Fruit fly (Drosophila melanogaster) whole organism, wandering third instar larva: ENCODE measurements around the gene CG9281.
A peak's percentile ranks its signal among the peaks of the same experiment; 100 is the strongest.

Experiments
- Abd-B ChIP-seq: fragments of >200 bp; optimal IDR thresholded peaks from 2 replicates; lab custom pipeline; 2017; ENCODE audit warnings: missing biosample characterization, missing genetic modification characterization
- CG32264 ChIP-seq: fragments of 200-800 bp; sonication (Bioruptor generic); optimal IDR thresholded peaks from 2 replicates; lab custom pipeline; 2016; ENCODE audit warnings: missing biosample characterization, missing genetic modification characterization
- CG9705 ChIP-seq: fragments of 200-800 bp; sonication (Bioruptor generic); optimal IDR thresholded peaks from 2 replicates; lab custom pipeline; 2018; ENCODE audit warnings: missing biosample characterization, mild to moderate bottlenecking, missing genetic modification characterization
- CrebA ChIP-seq: fragments of 200-800 bp; sonication (Bioruptor generic); optimal IDR thresholded peaks from 2 replicates; lab custom pipeline; 2016; ENCODE audit warnings: missing biosample characterization, mild to moderate bottlenecking, missing genetic modification characterization, borderline replicate concordance
- Dfd ChIP-seq: fragments of >200 bp; optimal IDR thresholded peaks from 2 replicates; lab custom pipeline; 2017; ENCODE audit warnings: missing biosample characterization, missing genetic modification characterization
- Dif ChIP-seq: fragments of 200-275, 200-300 bp; sonication (Bioruptor generic); optimal IDR thresholded peaks from 2 replicates; lab custom pipeline; 2018; ENCODE audit warnings: missing biosample characterization, missing genetic modification characterization; ENCODE audit not compliant: partially characterized antibody
- GATAd ChIP-seq: sonication (Bioruptor generic); optimal IDR thresholded peaks from 2 replicates; lab custom pipeline; 2016; ENCODE audit warnings: missing biosample characterization, missing genetic modification characterization
- HLH106 ChIP-seq: fragments of 200-800 bp; optimal IDR thresholded peaks from 3 replicates; lab custom pipeline; 2019; ENCODE audit warnings: missing biosample characterization, mild to moderate bottlenecking, missing genetic modification characterization, moderate library complexity
- Hnf4 ChIP-seq: fragments of 200-800 bp; sonication (Bioruptor generic); optimal IDR thresholded peaks from 2 replicates; lab custom pipeline; 2016; ENCODE audit warnings: missing biosample characterization, mild to moderate bottlenecking, missing genetic modification characterization
- Hr78 ChIP-seq: fragments of >200 bp; optimal IDR thresholded peaks from 2 replicates; lab custom pipeline; 2017; ENCODE audit warnings: missing biosample characterization, missing genetic modification characterization
- Hr83 ChIP-seq: fragments of 200-300 bp; sonication (Bioruptor generic); optimal IDR thresholded peaks from 2 replicates; lab custom pipeline; 2016; ENCODE audit warnings: missing biosample characterization, mild to moderate bottlenecking, missing genetic modification characterization, moderate library complexity; ENCODE audit not compliant: poor library complexity, severe bottlenecking
- Jra ChIP-seq: sonication (Bioruptor generic); optimal IDR thresholded peaks from 2 replicates; lab custom pipeline; 2016; ENCODE audit warnings: missing biosample characterization, missing genetic modification characterization
- Mio ChIP-seq: sonication (Bioruptor generic); optimal IDR thresholded peaks from 2 replicates; lab custom pipeline; 2016; ENCODE audit warnings: missing biosample characterization, missing genetic modification characterization
- Myc ChIP-seq: fragments of >200 bp; optimal IDR thresholded peaks from 2 replicates; lab custom pipeline; 2017
- N ChIP-seq: fragments of >200 bp; optimal IDR thresholded peaks from 2 replicates; lab custom pipeline; 2018; ENCODE audit warnings: missing biosample characterization, missing external identifiers, missing genetic modification characterization
- OdsH ChIP-seq: fragments of 200-800 bp; sonication (Bioruptor generic); optimal IDR thresholded peaks from 2 replicates; lab custom pipeline; 2016; ENCODE audit warnings: missing biosample characterization, mild to moderate bottlenecking, missing genetic modification characterization
- Sp1 ChIP-seq: fragments of 200-800 bp; sonication (Bioruptor generic); optimal IDR thresholded peaks from 3 replicates; lab custom pipeline; 2019; ENCODE audit warnings: missing biosample characterization, mild to moderate bottlenecking, missing genetic modification characterization, moderate library complexity
- Vsx2 ChIP-seq: fragments of 200-300, 225-300 bp; sonication (Bioruptor generic); optimal IDR thresholded peaks from 2 replicates; lab custom pipeline; 2018; ENCODE audit warnings: missing biosample characterization, missing genetic modification characterization; ENCODE audit not compliant: partially characterized antibody
- br ChIP-seq: fragments of 200-800 bp; sonication (Bioruptor generic); optimal IDR thresholded peaks from 2 replicates; lab custom pipeline; 2016; ENCODE audit warnings: missing biosample characterization, missing genetic modification characterization
- brk ChIP-seq: fragments of 200-800 bp; sonication (Bioruptor generic); optimal IDR thresholded peaks from 2 replicates; lab custom pipeline; 2016; ENCODE audit warnings: missing biosample characterization, mild to moderate bottlenecking, missing genetic modification characterization
- dl ChIP-seq, 2 experiments: fragments of 175-275, 200-275 bp in 1 of 2; fragments of 200-275 bp in 1 of 2; sonication (Bioruptor generic); optimal IDR thresholded peaks; lab custom pipeline; 2018; ENCODE audit warnings: mild to moderate bottlenecking in 2 of 2, missing biosample characterization in 2 of 2, missing genetic modification characterization in 2 of 2, moderate library complexity in 2 of 2; ENCODE audit not compliant: partially characterized antibody in 2 of 2, insufficient read depth in 1 of 2
- dsf ChIP-seq: sonication (Bioruptor generic); optimal IDR thresholded peaks from 2 replicates; lab custom pipeline; 2016; ENCODE audit warnings: missing biosample characterization, missing genetic modification characterization, borderline replicate concordance
- ey ChIP-seq: fragments of 200-800 bp; sonication (Bioruptor generic); optimal IDR thresholded peaks from 2 replicates; lab custom pipeline; 2016; ENCODE audit warnings: missing biosample characterization, missing genetic modification characterization
- fru ChIP-seq: fragments of 200-800 bp; sonication (Bioruptor generic); optimal IDR thresholded peaks from 3 replicates; lab custom pipeline; 2016; ENCODE audit warnings: missing biosample characterization, mild to moderate bottlenecking, missing genetic modification characterization
- lola ChIP-seq: fragments of >200 bp; optimal IDR thresholded peaks from 2 replicates; lab custom pipeline; 2017; ENCODE audit warnings: missing biosample characterization, missing genetic modification characterization
- pan ChIP-seq: fragments of >200 bp; optimal IDR thresholded peaks from 2 replicates; lab custom pipeline; 2017
- psq ChIP-seq: fragments of 200-800 bp; sonication (Bioruptor generic); optimal IDR thresholded peaks from 3 replicates; lab custom pipeline; 2017; ENCODE audit warnings: missing biosample characterization, mild to moderate bottlenecking, missing genetic modification characterization, moderate library complexity
- rgr ChIP-seq: fragments of 200-800 bp; sonication (Bioruptor generic); optimal IDR thresholded peaks from 3 replicates; lab custom pipeline; 2016; ENCODE audit warnings: missing biosample characterization, mild to moderate bottlenecking, missing genetic modification characterization
- sage ChIP-seq: fragments of 200-800 bp; sonication (Bioruptor generic); optimal IDR thresholded peaks from 2 replicates; lab custom pipeline; 2016; ENCODE audit warnings: missing biosample characterization, mild to moderate bottlenecking, missing genetic modification characterization
- sv ChIP-seq: fragments of 200-800 bp; sonication (Bioruptor generic); optimal IDR thresholded peaks from 3 replicates; lab custom pipeline; 2016; ENCODE audit warnings: missing biosample characterization, missing genetic modification characterization
- usp ChIP-seq: fragments of >200 bp; optimal IDR thresholded peaks from 2 replicates; lab custom pipeline; 2017; ENCODE audit warnings: missing biosample characterization, missing genetic modification characterization
- woc ChIP-seq: sonication (Bioruptor generic); optimal IDR thresholded peaks from 2 replicates; lab custom pipeline; 2016; ENCODE audit warnings: missing biosample characterization, mild to moderate bottlenecking, missing genetic modification characterization

The CG9281 gene

DNA sequence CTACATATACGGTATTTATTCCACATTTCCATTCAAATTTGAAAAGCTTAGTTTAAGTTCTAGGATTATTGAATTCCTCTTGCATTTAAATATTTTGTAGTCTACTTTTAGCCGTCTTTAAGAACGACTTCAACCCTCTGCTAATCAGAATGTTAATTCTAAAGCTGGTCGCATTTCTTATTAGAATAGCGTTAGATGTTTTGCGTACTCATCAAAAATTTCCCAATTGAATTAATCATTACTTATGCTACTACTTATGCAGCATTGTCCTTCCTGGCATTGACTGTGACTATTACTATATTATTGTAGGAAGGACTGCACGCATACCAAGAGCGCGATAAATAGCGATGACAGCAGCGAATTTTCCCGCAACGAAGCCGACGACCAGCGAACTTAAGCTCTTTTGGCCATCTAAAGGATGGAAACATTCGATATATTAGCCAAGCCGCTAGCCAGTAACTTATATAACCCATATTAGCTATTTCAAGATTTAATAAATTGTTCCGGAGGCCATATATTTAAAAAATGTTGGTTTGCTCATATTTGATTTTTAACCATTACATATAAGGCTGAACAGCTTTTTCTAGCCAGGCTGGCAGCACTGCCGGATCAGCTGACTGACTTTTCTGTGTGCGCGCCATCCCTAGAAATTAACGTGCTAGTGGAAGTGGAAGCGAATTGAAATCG, 13.3 kb downstream of the CG9281 start, which contains the start of gene CG8128:
Gene CG8128, plus strand, starts transcription at position 641 of the 687 bp plus-strand sequence.
- TF ChIP-seq Hr78 (GFP tag; lab: Kevin White, UChicago) (no peak), CrebA (GFP tag; lab: Kevin White, UChicago) (no peak), woc (peak; percentile 55), Vsx2 (GFP tag; lab: Kevin White, UChicago) (no peak), Abd-B (GFP tag; lab: Kevin White, UChicago) (no peak), sv (GFP tag; lab: Kevin White, UChicago) (no peak), Jra (GFP tag; lab: Kevin White, UChicago) (no peak), N (GFP tag; lab: Kevin White, UChicago) (no peak), ey (peak; percentile 14), pan (lab: Kevin White, UChicago) (no peak), Dif (GFP tag; lab: Kevin White, UChicago) (no peak), psq (GFP tag; lab: Kevin White, UChicago) (no peak), Myc (lab: Kevin White, UChicago) (peak; percentile 93), br (GFP tag; lab: Kevin White, UChicago) (no peak), HLH106 (tag; lab: Kevin White, UChicago) (peak; percentile 31), CG9705 (GFP tag; lab: Kevin White, UChicago) (no peak), usp (no peak), Hnf4 (GFP tag; lab: Kevin White, UChicago) (no peak)
- TF ChIP-seq, all 38 proteins: peak for 4

DNA sequence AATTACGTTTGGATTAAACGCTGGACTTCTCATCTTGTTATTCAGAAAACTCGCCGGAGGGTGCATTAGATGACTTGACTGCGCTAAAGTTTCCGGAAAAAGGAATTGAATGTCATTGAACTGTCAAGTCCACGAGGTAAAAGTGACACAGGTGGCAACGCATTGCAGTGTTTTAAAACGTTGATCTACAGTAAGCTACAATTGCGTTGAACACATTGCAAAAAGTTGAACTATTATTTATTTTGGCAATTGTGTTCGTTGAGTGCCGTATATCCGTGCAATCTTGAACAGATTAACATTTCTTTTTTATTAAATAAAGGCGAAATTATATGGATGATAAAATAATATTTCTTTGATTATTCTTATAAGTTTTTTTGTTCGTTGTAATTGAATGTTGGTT, 21.6 kb downstream of the CG9281 start, which contains the start of gene CG15599:
Gene CG15599, minus strand, starts transcription at position 101 of the 400 bp plus-strand sequence.
- TF ChIP-seq CrebA (GFP tag; lab: Kevin White, UChicago) (no peak), Vsx2 (GFP tag; lab: Kevin White, UChicago) (no peak), Mio (GFP tag; lab: Kevin White, UChicago) (no peak), dsf (GFP tag; lab: Kevin White, UChicago) (no peak), Abd-B (GFP tag; lab: Kevin White, UChicago) (no peak)

DNA sequence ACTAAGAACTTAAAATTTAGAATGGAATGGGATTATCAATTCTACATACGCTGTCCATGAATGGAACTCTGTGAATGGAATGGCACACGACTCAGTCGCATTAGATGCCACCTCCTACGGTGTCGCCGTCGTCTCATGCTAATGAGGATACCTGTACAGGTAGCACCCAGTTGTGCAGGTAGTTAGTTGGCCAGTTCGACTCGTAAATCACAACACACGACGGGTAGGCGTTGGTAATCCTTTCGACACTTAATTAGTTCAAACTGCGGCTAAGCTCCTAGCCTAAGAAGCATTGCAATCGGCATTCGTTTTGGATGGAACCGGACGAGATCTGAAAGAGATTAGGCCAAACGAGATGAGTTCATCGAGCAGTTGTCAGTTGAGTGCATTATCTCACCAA, 25.9 kb downstream of the CG9281 start:
- TF ChIP-seq sv (GFP tag; lab: Kevin White, UChicago) (no peak), Myc (lab: Kevin White, UChicago) (no peak), psq (GFP tag; lab: Kevin White, UChicago) (no peak), fru (GFP tag; lab: Kevin White, UChicago) (no peak), N (GFP tag; lab: Kevin White, UChicago) (no peak), sage (GFP tag; lab: Kevin White, UChicago) (no peak), dl (GFP tag; optimal IDR thresholded peaks at IDR 0.05; lab: Kevin White, UChicago; ENCODE audit: insufficient read depth in 1 of 2, partially characterized antibody in 2 of 2) (no peak), usp (no peak), dsf (GFP tag; lab: Kevin White, UChicago) (no peak), GATAd (GFP tag; lab: Kevin White, UChicago) (no peak), pan (lab: Kevin White, UChicago) (no peak), rgr (no peak), Vsx2 (GFP tag; lab: Kevin White, UChicago) (no peak)

DNA sequence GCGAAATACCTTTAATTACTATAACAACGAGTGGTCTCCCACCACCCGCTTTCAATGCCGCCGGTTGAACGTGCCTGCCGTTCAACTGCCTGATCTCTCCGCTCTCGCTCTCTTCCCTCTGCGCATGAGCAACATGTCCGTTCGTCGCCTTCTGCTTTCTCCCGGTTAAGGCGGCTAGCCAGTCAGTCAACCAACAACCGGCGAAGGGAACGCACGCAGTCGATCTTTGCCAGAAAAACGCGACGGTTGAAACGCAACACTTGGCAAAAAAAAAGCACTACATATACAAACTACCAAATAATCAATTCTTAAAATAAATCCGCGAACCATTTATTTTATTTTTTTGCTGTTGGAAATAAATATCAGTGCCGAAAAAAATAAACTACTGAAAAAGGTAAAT, 35.0 kb downstream of the CG9281 start, which contains the start of gene CG12708:
Gene CG12708, plus strand, starts transcription at position 183 of the 400 bp plus-strand sequence.
- TF ChIP-seq lola: no peak
- peak; percentile 69 for TF ChIP-seq Dif (GFP tag; lab: Kevin White, UChicago)
- no peak for TF ChIP-seq HLH106 (tag; lab: Kevin White, UChicago)
- no peak for TF ChIP-seq OdsH (GFP tag; lab: Kevin White, UChicago)
- no peak for TF ChIP-seq N (GFP tag; lab: Kevin White, UChicago)
- TF ChIP-seq dl (GFP tag; optimal IDR thresholded peaks at IDR 0.05; lab: Kevin White, UChicago; ENCODE audit: insufficient read depth in 1 of 2, partially characterized antibody in 2 of 2): peak; percentile 33 to 59
- TF ChIP-seq rgr: peak; percentile 13
- peak; percentile 76 for TF ChIP-seq Vsx2 (GFP tag; lab: Kevin White, UChicago)
- TF ChIP-seq Jra (GFP tag; lab: Kevin White, UChicago): no peak
- TF ChIP-seq, all 38 proteins: peak for 4

DNA sequence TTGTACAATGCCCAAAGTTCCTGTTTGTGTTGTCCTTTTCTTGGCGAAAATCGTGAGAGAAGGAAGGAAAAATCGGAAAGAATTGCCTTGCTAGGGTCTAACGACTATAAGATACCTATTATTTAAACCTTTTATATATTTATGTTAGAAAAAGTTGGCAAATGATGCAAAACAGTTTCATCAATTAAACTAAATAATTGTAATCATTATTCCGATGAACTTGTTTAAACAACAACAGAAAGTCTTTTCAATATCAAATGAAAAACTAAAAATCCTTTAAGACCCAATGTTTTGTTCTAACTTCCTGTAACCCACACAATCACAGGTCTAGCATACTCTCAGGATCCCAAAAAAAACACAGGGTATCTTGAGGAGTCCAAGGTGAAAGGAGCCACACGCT, 36.0 kb downstream of the CG9281 start:
- TF ChIP-seq Hr83: no peak
- no peak for TF ChIP-seq psq (GFP tag; lab: Kevin White, UChicago)
- no peak for TF ChIP-seq fru (GFP tag; lab: Kevin White, UChicago)
- no peak for TF ChIP-seq brk
- TF ChIP-seq CG32264: no peak
- TF ChIP-seq sv (GFP tag; lab: Kevin White, UChicago): no peak
- no peak for TF ChIP-seq dsf (GFP tag; lab: Kevin White, UChicago)
- no peak for TF ChIP-seq Dfd (GFP tag; lab: Kevin White, UChicago)
- TF ChIP-seq HLH106 (tag; lab: Kevin White, UChicago): no peak
- TF ChIP-seq Sp1 (GFP tag; lab: Kevin White, UChicago): no peak
- no peak for TF ChIP-seq Mio (GFP tag; lab: Kevin White, UChicago)
